Worm (Caenorhabditis elegans) whole organism, early embryonic: Measurements from ENCODE around the gene nra-3.

ENCODE experiments used
- B0310.2 ChIP-seq: sonication (generic microtip); optimal IDR thresholded peaks from 2 replicates; lab custom pipeline; 2016; ENCODE audit warnings: mild to moderate bottlenecking, missing genetic modification characterization, missing compliant biosample characterization
- F13C5.2 ChIP-seq: sonication (generic microtip); optimal IDR thresholded peaks from 2 replicates; lab custom pipeline; 2017; ENCODE audit warnings: mild to moderate bottlenecking, missing genetic modification characterization, inconsistent platforms, missing compliant biosample characterization
- aly-1 ChIP-seq: sonication (generic microtip); optimal IDR thresholded peaks from 2 replicates; lab custom pipeline; 2016; ENCODE audit warnings: missing genetic modification characterization, missing compliant biosample characterization
- ama-1 ChIP-seq: fragments of 150-350 bp; optimal IDR thresholded peaks from 2 replicates; lab custom pipeline; 2014
- ceh-13 ChIP-seq: fragments of 200-800 bp; sonication (Bioruptor generic); optimal IDR thresholded peaks from 2 replicates; lab custom pipeline; 2018; ENCODE audit warnings: mild to moderate bottlenecking, missing genetic modification characterization, missing compliant biosample characterization
- ceh-36 ChIP-seq: sonication (generic microtip); optimal IDR thresholded peaks from 2 replicates; lab custom pipeline; 2016; ENCODE audit warnings: missing genetic modification characterization, inconsistent platforms, missing compliant biosample characterization
- ets-7 ChIP-seq: sonication (generic microtip); optimal IDR thresholded peaks from 2 replicates; lab custom pipeline; 2016; ENCODE audit warnings: missing genotype, missing genetic modification characterization, missing compliant biosample characterization
- flt-1 ChIP-seq: fragments of 200-800 bp; sonication (Bioruptor generic); IDR thresholded peaks from 2 replicates; pipeline ENCODE4 v1.3.6; 2022; ENCODE audit warnings: missing genetic modification characterization, missing compliant biosample characterization
- hmbx-1 ChIP-seq: sonication (generic microtip); optimal IDR thresholded peaks from 2 replicates; lab custom pipeline; 2016; ENCODE audit warnings: mild to moderate bottlenecking, missing genetic modification characterization, missing compliant biosample characterization
- hmg-4 ChIP-seq: fragments of 200-800 bp; sonication (Bioruptor generic); optimal IDR thresholded peaks from 2 replicates; lab custom pipeline; 2018; ENCODE audit warnings: mild to moderate bottlenecking, missing genetic modification characterization, missing compliant biosample characterization
- hnd-1 ChIP-seq: sonication (generic microtip); optimal IDR thresholded peaks from 2 replicates; lab custom pipeline; 2016; ENCODE audit warnings: missing genetic modification characterization, missing compliant biosample characterization
- pes-1 ChIP-seq: fragments of 200-800 bp; sonication (Bioruptor generic); IDR thresholded peaks from 2 replicates; pipeline ENCODE4 v1.3.6; 2022; ENCODE audit warnings: missing genetic modification reagents, missing genetic modification characterization, missing compliant biosample characterization
- scrt-1 ChIP-seq: fragments of 200-800 bp; sonication (Bioruptor generic); IDR thresholded peaks from 2 replicates; pipeline ENCODE4 v1.3.6; 2022; ENCODE audit warnings: missing genetic modification characterization, missing compliant biosample characterization
- sea-1 ChIP-seq: fragments of 200-800 bp; sonication (Bioruptor generic); conservative IDR thresholded peaks from 2 replicates; pipeline ENCODE4 v1.3.6; 2022; ENCODE audit warnings: missing genetic modification characterization, missing compliant biosample characterization
- tbx-11 ChIP-seq: fragments of 200-800 bp; sonication (Bioruptor generic); IDR thresholded peaks from 2 replicates; pipeline ENCODE4 v1.3.6; 2022; ENCODE audit warnings: missing genetic modification characterization, missing compliant biosample characterization
- tbx-37 ChIP-seq: fragments of 200-800 bp; sonication (Bioruptor generic); conservative IDR thresholded peaks from 2 replicates; pipeline ENCODE4 v1.3.6; 2022; ENCODE audit warnings: missing genetic modification reagents, missing genetic modification characterization, missing compliant biosample characterization
- tra-4 ChIP-seq: sonication (generic microtip); optimal IDR thresholded peaks from 2 replicates; lab custom pipeline; 2017; ENCODE audit warnings: missing genetic modification characterization, missing compliant biosample characterization

nra-3 gene

DNA sequence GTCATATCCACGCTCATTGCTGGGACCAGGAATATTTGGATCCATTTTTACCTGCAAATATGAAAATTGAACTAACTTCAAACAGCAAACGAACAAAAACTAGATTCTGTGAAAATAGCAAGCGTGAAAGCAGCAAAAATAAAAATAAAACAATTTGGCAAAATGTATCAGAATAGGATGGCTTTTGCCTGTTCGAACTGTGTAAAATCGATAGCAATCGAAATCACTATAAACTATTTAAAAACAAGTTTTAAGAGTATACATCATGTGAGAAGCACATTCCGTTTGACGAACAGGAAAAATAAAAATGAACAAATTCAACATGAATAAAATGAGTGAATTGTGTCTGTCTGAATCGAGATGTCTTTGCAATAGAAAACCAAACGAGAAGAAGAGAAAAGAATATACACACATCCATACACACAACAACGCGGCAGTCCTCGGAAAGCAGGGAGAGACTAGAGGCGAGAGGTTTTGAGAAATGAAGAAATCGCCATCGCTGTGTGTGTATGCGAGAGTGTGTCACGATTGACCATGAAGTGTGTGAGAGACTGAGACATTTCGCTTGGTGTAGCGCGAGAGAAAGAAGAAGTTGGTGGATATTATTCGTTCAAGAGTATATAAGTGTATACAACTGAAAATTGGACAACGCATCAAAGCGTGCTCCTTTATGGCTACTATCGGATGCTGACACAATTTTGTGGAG is 31.7 kb downstream of the nra-3 start, which contains the start of gene phf-34:
TSS of gene phf-34 (minus strand) at position 51 of the 706 bp plus-strand sequence.
- TF ChIP-seq aly-1 (peak; percentile 22), F13C5.2 (tag; lab: Kevin White, UChicago) (no peak)

DNA sequence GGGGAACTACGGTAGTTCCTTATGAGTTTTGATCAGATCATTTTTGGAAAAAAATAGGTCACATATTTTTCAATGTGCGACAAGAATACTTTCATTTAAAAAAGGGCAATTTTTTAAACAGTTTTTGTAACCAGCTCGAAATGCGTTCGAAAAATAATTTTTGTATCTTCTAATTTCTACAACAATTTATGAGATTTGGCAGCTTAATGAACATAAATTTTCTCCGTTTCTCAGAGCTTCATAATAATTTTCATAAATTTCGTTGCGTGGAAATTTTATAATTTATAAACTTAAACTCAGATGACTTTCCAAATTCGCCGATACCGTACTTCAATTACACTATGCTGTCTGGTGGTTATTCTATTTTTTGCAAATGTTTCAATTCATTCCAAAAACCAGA is 36.4 kb downstream of the nra-3 start, which contains the start of gene F21G4.3:
TSS of gene F21G4.3 (plus strand) at position 301 of the 400 bp plus-strand sequence.
- TF ChIP-seq hnd-1 (tag; lab: Kevin White, UChicago) (no peak), ets-7 (tag; lab: Kevin White, UChicago) (no peak), aly-1 (no peak), hmbx-1 (tag; lab: Kevin White, UChicago) (no peak), tra-4 (tag; lab: Kevin White, UChicago) (no peak), B0310.2 (tag; lab: Kevin White, UChicago) (no peak), ceh-36 (no peak), scrt-1 (GFP tag; lab: Robert Waterston, UW) (no peak), flt-1 (GFP tag; lab: Robert Waterston, UW) (no peak), ceh-13 (GFP tag; lab: Kevin White, UChicago) (no peak), sea-1 (no peak), F13C5.2 (tag; lab: Kevin White, UChicago) (no peak), hmg-4 (GFP tag; lab: Kevin White, UChicago) (no peak), tbx-37 (no peak), tbx-11 (GFP tag; lab: Robert Waterston, UW) (no peak)

- TF ChIP-seq hmbx-1 (tag; lab: Kevin White, UChicago) (no peak), aly-1 (no peak), flt-1 (GFP tag; lab: Robert Waterston, UW) (no peak), tbx-11 (GFP tag; lab: Robert Waterston, UW) (no peak), tra-4 (tag; lab: Kevin White, UChicago) (no peak), ama-1 (no peak), ets-7 (tag; lab: Kevin White, UChicago) (no peak), tbx-37 (no peak)
Observed at ce11 chrX:9893069-9893468, 38.2 kb downstream of the nra-3 start.

DNA sequence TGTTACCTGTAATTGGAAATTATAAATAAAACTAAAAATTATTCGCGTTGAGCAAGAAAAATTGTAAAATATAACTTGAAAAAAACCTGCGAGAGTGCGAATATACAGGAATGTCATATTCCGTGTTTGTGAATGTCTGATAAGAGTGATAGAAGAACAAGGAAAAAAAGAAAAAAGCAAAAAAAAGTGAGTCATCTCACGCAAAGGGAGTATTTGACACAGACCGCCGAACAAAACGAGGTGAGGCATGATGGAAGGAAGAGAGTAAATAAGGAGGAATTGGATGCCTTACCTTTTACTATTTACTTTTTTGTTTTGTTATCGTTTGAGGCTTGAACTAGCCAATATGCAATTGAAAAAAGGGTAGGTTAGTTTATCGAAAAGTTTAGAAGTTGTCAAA is 38.9 kb downstream of the nra-3 start, which contains the start of gene F21G4.1:
TSS of gene F21G4.1 (minus strand) at position 6 of the 400 bp plus-strand sequence.
- no peak for TF ChIP-seq hmbx-1 (tag; lab: Kevin White, UChicago)
- no peak for TF ChIP-seq sea-1
- TF ChIP-seq F13C5.2 (tag; lab: Kevin White, UChicago) = no peak
- no peak for TF ChIP-seq hnd-1 (tag; lab: Kevin White, UChicago)
- TF ChIP-seq ama-1 = no peak
- TF ChIP-seq ceh-36 = no peak
- TF ChIP-seq tbx-11 (GFP tag; lab: Robert Waterston, UW) = no peak
- TF ChIP-seq tbx-37 = no peak
- no peak for TF ChIP-seq B0310.2 (tag; lab: Kevin White, UChicago)
- TF ChIP-seq tra-4 (tag; lab: Kevin White, UChicago) = no peak
- TF ChIP-seq flt-1 (GFP tag; lab: Robert Waterston, UW) = no peak

DNA sequence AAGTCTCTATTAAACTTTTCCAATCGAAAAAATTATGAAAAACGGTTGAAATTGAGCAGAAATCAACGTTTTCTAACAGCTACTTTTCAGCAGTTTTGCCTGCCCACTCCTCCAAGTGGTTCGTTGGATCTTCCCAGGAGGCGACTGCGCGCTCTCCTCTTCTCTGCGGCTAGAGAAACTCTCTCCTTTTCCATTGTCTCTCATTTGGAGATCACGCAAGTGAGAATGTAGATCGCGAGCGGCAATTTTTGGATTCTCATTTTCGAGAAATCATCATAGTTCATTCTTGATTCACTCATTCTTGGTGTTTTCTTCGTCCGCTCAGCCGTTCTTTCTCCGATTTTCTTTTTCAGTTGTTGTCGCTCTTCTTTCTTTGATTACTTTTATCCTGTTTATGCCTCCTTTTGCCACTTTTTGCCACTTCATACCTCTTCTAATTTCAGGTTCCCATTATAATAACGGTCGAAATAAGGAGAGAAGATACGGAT is 47.4 kb downstream of the nra-3 start, which contains the start of gene mrp-4:
TSS of gene mrp-4 (plus strand) at position 438 of the 488 bp plus-strand sequence.
- TF ChIP-seq F13C5.2 (tag; lab: Kevin White, UChicago) (no peak), sea-1 (no peak), ceh-13 (GFP tag; lab: Kevin White, UChicago) (no peak)

- TF ChIP-seq tbx-37 (no peak), ets-7 (tag; lab: Kevin White, UChicago) (no peak), hmbx-1 (tag; lab: Kevin White, UChicago) (no peak), ama-1 (no peak), ceh-13 (GFP tag; lab: Kevin White, UChicago) (no peak), pes-1 (GFP tag; lab: Robert Waterston, UW) (no peak), sea-1 (no peak)
Observed at ce11 chrX:9882572-9882971, 48.7 kb downstream of the nra-3 start.

DNA sequence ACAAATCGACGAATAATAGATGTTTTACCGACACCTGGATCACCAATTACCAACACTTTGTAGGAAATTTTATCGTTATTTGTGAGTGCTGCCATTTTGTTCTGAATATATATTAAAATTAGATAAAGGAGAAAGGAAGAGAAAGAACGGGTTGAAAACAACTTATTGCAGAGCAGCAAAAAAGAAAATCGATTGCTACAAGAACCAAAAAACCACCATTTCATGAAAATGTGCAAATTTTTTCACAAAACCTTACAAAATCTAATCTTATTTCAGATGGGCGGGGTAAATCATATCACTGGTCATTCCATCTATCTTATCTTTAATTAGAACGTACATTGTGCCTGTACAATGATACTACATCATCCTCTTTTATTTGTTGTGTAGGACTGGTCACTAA is 49.1 kb downstream of the nra-3 start, which contains the start of gene glo-1:
TSS of gene glo-1 (minus strand) at position 101 of the 400 bp plus-strand sequence.
- TF ChIP-seq sea-1 (no peak), hnd-1 (tag; lab: Kevin White, UChicago) (no peak), hmbx-1 (tag; lab: Kevin White, UChicago) (no peak), tra-4 (tag; lab: Kevin White, UChicago) (no peak), flt-1 (GFP tag; lab: Robert Waterston, UW) (no peak), tbx-11 (GFP tag; lab: Robert Waterston, UW) (no peak), pes-1 (GFP tag; lab: Robert Waterston, UW) (no peak), ets-7 (tag; lab: Kevin White, UChicago) (no peak), B0310.2 (tag; lab: Kevin White, UChicago) (no peak), tbx-37 (no peak), scrt-1 (GFP tag; lab: Robert Waterston, UW) (no peak), ceh-13 (GFP tag; lab: Kevin White, UChicago) (no peak), hmg-4 (GFP tag; lab: Kevin White, UChicago) (no peak), ama-1 (no peak), aly-1 (no peak), ceh-36 (no peak), F13C5.2 (tag; lab: Kevin White, UChicago) (no peak)

DNA sequence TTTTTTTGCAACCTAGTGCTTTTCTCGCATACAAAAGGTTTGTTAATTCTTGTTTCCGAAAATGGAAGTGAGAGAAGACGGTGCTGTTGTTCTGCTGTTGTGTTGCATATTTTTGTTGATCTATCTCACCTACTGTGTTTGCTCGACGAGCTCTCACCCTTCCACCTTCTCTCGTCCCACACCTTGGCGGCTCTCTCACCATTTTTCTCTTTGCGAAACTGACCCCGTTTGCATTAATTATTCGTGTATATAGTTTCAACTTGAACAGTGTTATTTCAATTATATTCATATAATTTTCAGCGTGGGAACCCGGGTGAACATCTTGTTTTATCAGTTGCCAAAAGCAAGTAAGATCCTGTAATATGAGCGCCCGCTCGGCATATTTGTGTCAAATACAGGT is 54.1 kb downstream of the nra-3 start, which contains the start of gene R07B1.9:
TSS of gene R07B1.9 (plus strand) at position 301 of the 400 bp plus-strand sequence.
- TF ChIP-seq hnd-1 (tag; lab: Kevin White, UChicago) (no peak), B0310.2 (tag; lab: Kevin White, UChicago) (no peak)
